Worm (Caenorhabditis elegans) whole organism, late embryonic: ENCODE results near the gene irld-39.

Source experiments
- ama-1 ChIP-seq: fragments of 150-350 bp; optimal IDR thresholded peaks from 2 replicates; lab custom pipeline; 2014
- ceh-19 ChIP-seq: fragments of 200-800 bp; sonication (Bioruptor generic); optimal IDR thresholded peaks from 2 replicates; lab custom pipeline; 2018; ENCODE audit warnings: mild to moderate bottlenecking, missing genetic modification characterization, missing compliant biosample characterization
- ceh-24 ChIP-seq: sonication (generic microtip); optimal IDR thresholded peaks from 2 replicates; lab custom pipeline; 2016; ENCODE audit warnings: mild to moderate bottlenecking, missing genetic modification characterization, missing compliant biosample characterization
- ceh-34 ChIP-seq: sonication (generic microtip); optimal IDR thresholded peaks from 2 replicates; lab custom pipeline; 2016; ENCODE audit warnings: mild to moderate bottlenecking, missing genetic modification characterization, missing compliant biosample characterization
- eyg-1 ChIP-seq: sonication (generic microtip); optimal IDR thresholded peaks from 2 replicates; lab custom pipeline; 2016; ENCODE audit warnings: missing genotype, missing genetic modification characterization, missing compliant biosample characterization
- hlh-30 ChIP-seq: sonication (generic microtip); optimal IDR thresholded peaks from 2 replicates; lab custom pipeline; 2017; ENCODE audit warnings: antibody characterized with exemption, missing genetic modification characterization, missing compliant biosample characterization; ENCODE audit not compliant: insufficient read depth
- lim-6 ChIP-seq: sonication (generic microtip); optimal IDR thresholded peaks from 2 replicates; lab custom pipeline; 2016; ENCODE audit warnings: missing genetic modification characterization, missing compliant biosample characterization
- nhr-11 ChIP-seq: fragments of 150-350 bp; optimal IDR thresholded peaks from 2 replicates; lab custom pipeline; 2014; ENCODE audit warnings: missing biosample characterization, missing genetic modification characterization
- pat-9 ChIP-seq: fragments of 200-800 bp; sonication (Bioruptor generic); optimal IDR thresholded peaks from 2 replicates; lab custom pipeline; 2018; ENCODE audit warnings: mild to moderate bottlenecking, missing genetic modification characterization, moderate library complexity, missing compliant biosample characterization
- sox-4 ChIP-seq: sonication (generic microtip); optimal IDR thresholded peaks from 2 replicates; lab custom pipeline; 2017; ENCODE audit warnings: mild to moderate bottlenecking, missing genetic modification characterization, inconsistent platforms, missing compliant biosample characterization
- tbx-2 ChIP-seq: sonication (generic microtip); optimal IDR thresholded peaks from 2 replicates; lab custom pipeline; 2016; ENCODE audit warnings: missing genetic modification characterization, missing compliant biosample characterization

- TF ChIP-seq nhr-11 (no peak), tbx-2 (tag; lab: Kevin White, UChicago) (no peak), sox-4 (tag; lab: Kevin White, UChicago) (no peak), ceh-19 (no peak), lim-6 (tag; lab: Kevin White, UChicago) (no peak), hlh-30 (tag; lab: Kevin White, UChicago) (no peak), ceh-34 (tag; lab: Kevin White, UChicago) (no peak), ceh-24 (tag; lab: Kevin White, UChicago) (no peak), eyg-1 (tag; lab: Kevin White, UChicago) (no peak), pat-9 (tag; lab: Kevin White, UChicago) (no peak), ama-1 (lab: Kevin White, UChicago) (no peak)
Measured at ce11 chrIV:16277902-16278301, 45.0 kb downstream of the irld-39 start, which contains the start of gene ccch-2.
